Worm (Caenorhabditis elegans) whole organism, L4 larva: ENCODE measurements around the gene str-254.

ENCODE experiments used
- F26F4.8 ChIP-seq: fragments of 200-800 bp; sonication (Bioruptor generic); conservative IDR thresholded peaks from 2 replicates; pipeline ENCODE4 v1.3.6; 2022; ENCODE audit warnings: missing genetic modification characterization, missing compliant biosample characterization
- F37D6.2 ChIP-seq: sonication (generic microtip); optimal IDR thresholded peaks from 2 replicates; lab custom pipeline; 2016; ENCODE audit warnings: mild to moderate bottlenecking, missing genetic modification characterization, missing compliant biosample characterization
- T26A8.4 ChIP-seq: fragments of 200-800 bp; sonication (Bioruptor generic); IDR thresholded peaks from 2 replicates; pipeline ENCODE4 v1.3.6; 2022; ENCODE audit warnings: missing genetic modification characterization, missing compliant biosample characterization
- ZK546.5 ChIP-seq, 2 experiments: sonication (generic microtip); optimal IDR thresholded peaks; 2 replicates each; lab custom pipeline; 2017; ENCODE audit warnings: missing biosample characterization in 2 of 2, missing genetic modification characterization in 2 of 2
- ceh-32 ChIP-seq: sonication (generic microtip); optimal IDR thresholded peaks from 2 replicates; lab custom pipeline; 2016; ENCODE audit warnings: mild to moderate bottlenecking, missing genetic modification characterization, missing compliant biosample characterization; ENCODE audit not compliant: poor library complexity
- ceh-44 ChIP-seq: fragments of 200-800 bp; sonication (Bioruptor generic); IDR thresholded peaks from 2 replicates; pipeline ENCODE4 v1.3.6; 2022; ENCODE audit warnings: missing genetic modification reagents, missing genetic modification characterization, missing compliant biosample characterization
- daf-12 ChIP-seq: fragments of 150-350 bp; optimal IDR thresholded peaks from 2 replicates; lab custom pipeline; 2014; ENCODE audit warnings: missing biosample characterization, missing genetic modification reagents, missing genetic modification characterization
- daf-8 ChIP-seq: fragments of 200-800 bp; sonication (Bioruptor generic); IDR thresholded peaks from 2 replicates; pipeline ENCODE4 v1.3.6; 2022; ENCODE audit warnings: missing genetic modification characterization, missing compliant biosample characterization
- egl-27 ChIP-seq: sonication (generic microtip); optimal IDR thresholded peaks from 3 replicates; lab custom pipeline; 2017; ENCODE audit warnings: missing biosample characterization, missing genetic modification reagents, missing genetic modification characterization
- gei-8 ChIP-seq: fragments of 200-800 bp; sonication (Bioruptor generic); optimal IDR thresholded peaks from 2 replicates; lab custom pipeline; 2018; ENCODE audit warnings: mild to moderate bottlenecking, missing genetic modification characterization, missing compliant biosample characterization
- hlh-11 ChIP-seq: fragments of 200-800 bp; sonication (Bioruptor generic); optimal IDR thresholded peaks from 2 replicates; lab custom pipeline; 2018; ENCODE audit warnings: mild to moderate bottlenecking, missing genetic modification characterization, missing compliant biosample characterization
- lim-7 ChIP-seq: fragments of 200-800 bp; sonication (Bioruptor generic); IDR thresholded peaks from 2 replicates; pipeline ENCODE4 v1.3.6; 2022; ENCODE audit warnings: missing genetic modification characterization, missing compliant biosample characterization
- mxl-2 ChIP-seq: fragments of 200-800 bp; sonication (Bioruptor generic); conservative IDR thresholded peaks from 2 replicates; pipeline ENCODE4 v1.3.6; 2022; ENCODE audit warnings: missing genetic modification reagents, missing genetic modification characterization, missing compliant biosample characterization
- nhr-11 ChIP-seq: fragments of 150-350 bp; optimal IDR thresholded peaks from 2 replicates; lab custom pipeline; 2014; ENCODE audit warnings: missing biosample characterization, missing genetic modification characterization
- nhr-237 ChIP-seq: sonication (generic microtip); optimal IDR thresholded peaks from 2 replicates; lab custom pipeline; 2017; ENCODE audit warnings: missing biosample characterization, missing genetic modification characterization
- nhr-48 ChIP-seq: sonication (generic microtip); optimal IDR thresholded peaks from 2 replicates; lab custom pipeline; 2016; ENCODE audit warnings: mild to moderate bottlenecking, missing genetic modification characterization, missing compliant biosample characterization
- php-3 ChIP-seq: fragments of 200-800 bp; sonication (Bioruptor generic); IDR thresholded peaks from 2 replicates; pipeline ENCODE4 v1.3.6; 2022; ENCODE audit warnings: missing genetic modification reagents, missing genetic modification characterization, missing compliant biosample characterization
- saeg-2 ChIP-seq: fragments of 200-800 bp; sonication (Bioruptor generic); IDR thresholded peaks from 2 replicates; pipeline ENCODE4 v1.3.6; 2022; ENCODE audit warnings: missing genetic modification reagents, missing genetic modification characterization, missing compliant biosample characterization
- sdz-12 ChIP-seq: fragments of 200-800 bp; sonication (Bioruptor generic); optimal IDR thresholded peaks from 2 replicates; lab custom pipeline; 2018; ENCODE audit warnings: mild to moderate bottlenecking, missing genetic modification characterization, missing compliant biosample characterization
- zip-2 ChIP-seq: fragments of 150-350 bp; optimal IDR thresholded peaks from 2 replicates; lab custom pipeline; 2014; ENCODE audit warnings: missing biosample characterization, missing genetic modification characterization

Gene str-254

DNA sequence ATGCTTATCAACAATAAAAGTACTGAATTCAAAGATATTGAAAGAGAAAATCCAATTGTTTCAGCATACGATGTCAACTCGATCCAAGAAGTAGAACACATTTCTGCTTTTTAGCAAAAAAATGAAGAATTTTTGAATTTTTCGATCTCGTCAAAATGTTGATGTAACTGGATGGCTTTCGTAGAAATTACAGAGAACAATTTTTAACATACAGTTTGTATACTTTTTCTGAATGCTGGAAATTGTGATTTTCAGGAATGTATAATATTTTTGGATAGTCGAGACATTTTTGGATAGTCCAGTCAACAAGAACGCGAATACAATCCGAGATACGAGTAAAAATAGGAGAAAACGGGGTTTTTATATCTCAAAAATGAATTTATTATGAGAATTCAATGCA is 34.7 kb downstream of the str-254 start, which contains the start of gene str-103:
TSS of gene str-103 (minus strand) at position 101 of the 400 bp plus-strand sequence.
- TF ChIP-seq ZK546.5 (tag; optimal IDR thresholded peaks at IDR 0.05; lab: Kevin White, UChicago) (no peak), hlh-11 (tag; lab: Kevin White, UChicago) (no peak), zip-2 (tag; lab: Kevin White, UChicago) (no peak), sdz-12 (no peak), mxl-2 (GFP tag; lab: Robert Waterston, UW) (no peak), saeg-2 (no peak), nhr-237 (no peak), ceh-32 (no peak), php-3 (no peak), gei-8 (GFP tag; lab: Kevin White, UChicago) (no peak), T26A8.4 (no peak), nhr-48 (tag; lab: Kevin White, UChicago) (no peak), egl-27 (tag; lab: Kevin White, UChicago) (no peak)

DNA sequence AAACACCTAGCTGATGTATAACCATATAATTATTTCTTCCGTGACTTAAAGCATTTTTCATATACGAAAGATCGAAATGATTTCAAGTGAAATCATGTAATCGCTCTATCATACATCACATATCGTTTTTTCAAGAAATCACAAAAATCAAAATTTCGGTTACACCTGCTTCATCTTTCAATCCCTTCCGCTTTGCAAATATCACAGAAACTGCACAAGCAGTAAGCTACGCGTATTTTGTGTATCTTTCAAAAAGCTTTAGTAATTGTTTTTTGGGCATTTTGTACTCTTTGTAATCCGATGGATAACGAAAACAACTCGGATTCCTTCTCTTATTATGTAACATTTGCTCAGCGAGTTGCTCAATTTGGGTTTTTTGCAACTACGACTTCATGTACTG is 37.9 kb downstream of the str-254 start, which contains the start of gene str-25:
TSS of gene str-25 (plus strand) at position 301 of the 400 bp plus-strand sequence.
- no peak for TF ChIP-seq lim-7 (GFP tag; lab: Robert Waterston, UW)
- no peak for TF ChIP-seq ceh-44
- no peak for TF ChIP-seq mxl-2 (GFP tag; lab: Robert Waterston, UW)

DNA sequence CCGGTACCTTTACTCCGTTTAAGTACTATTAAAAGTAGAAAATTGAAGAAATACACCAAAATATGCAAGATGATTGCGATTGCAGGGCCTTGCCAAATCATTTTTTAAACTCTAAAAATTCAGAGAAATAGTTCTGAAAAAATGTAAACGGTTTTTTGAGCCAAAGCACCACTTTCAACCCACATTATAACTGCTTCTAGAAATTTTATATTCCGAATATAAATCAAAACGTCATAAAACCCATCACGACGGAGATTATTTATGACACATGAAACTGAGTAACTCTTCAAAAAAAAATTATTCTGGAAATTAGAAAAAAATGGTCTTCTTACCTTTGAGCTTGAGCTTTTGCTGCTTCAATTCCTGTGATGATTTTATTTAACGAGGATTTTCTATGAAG is 39.0 kb downstream of the str-254 start, which contains the start of gene srxa-16:
TSS of gene srxa-16 (minus strand) at position 101 of the 400 bp plus-strand sequence.
- TF ChIP-seq F37D6.2 (tag; lab: Kevin White, UChicago) (no peak), nhr-11 (no peak)

DNA sequence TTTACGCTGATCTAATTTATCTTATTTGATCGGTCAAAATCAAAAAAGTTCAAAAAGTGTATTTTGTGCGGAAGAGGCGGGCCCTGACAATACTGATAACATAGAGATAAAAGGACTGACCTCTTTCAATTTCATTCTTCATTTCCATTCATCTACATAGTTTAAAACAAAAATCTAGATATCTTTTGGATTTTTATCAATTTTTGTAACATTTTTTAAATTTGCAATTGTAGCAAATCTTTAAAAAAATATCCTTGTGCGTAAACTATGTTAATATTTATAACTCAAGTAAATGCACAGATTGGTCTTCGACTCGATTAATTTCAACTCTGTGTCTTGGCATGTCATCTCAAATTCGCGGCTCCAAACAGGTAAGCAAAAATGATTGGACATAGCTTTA is 49.7 kb downstream of the str-254 start, which contains the start of gene argk-1:
TSS of gene argk-1 (plus strand) at position 301 of the 400 bp plus-strand sequence.
- TF ChIP-seq saeg-2 = no peak
- no peak for TF ChIP-seq F26F4.8 (GFP tag; lab: Robert Waterston, UW)
- no peak for TF ChIP-seq daf-8 (GFP tag; lab: Robert Waterston, UW)
- TF ChIP-seq daf-12 (tag; lab: Kevin White, UChicago) = no peak
